Worm (Caenorhabditis elegans): ENCODE measurements around the gene pst-1.

pst-1 gene

DNA sequence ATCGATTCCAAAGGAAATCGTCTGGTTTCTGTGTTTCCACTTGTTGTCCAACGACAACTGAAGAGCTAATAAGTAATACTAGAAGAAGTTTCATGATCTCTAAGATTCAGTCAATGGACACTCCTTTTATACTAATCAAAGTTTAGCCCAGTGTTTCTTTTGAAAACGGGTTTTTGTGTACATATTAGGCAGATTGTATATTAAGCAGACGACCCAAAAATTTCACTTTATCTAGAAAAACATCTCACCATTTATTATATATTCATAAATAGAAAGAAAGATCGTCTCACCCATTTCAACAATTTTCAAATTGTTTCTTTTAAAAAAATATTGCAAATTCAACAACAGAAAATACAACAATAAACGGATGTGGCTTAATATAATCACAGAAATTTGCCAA is 43.5 kb downstream of the pst-1 start, which contains the start of gene C10F3.7:
TSS of gene C10F3.7 (minus strand) at position 101 of the 400 bp plus-strand sequence.
- no peak for TF ChIP-seq madf-5 (GFP tag; IDR thresholded peaks at IDR 0.05)
- no peak for TF ChIP-seq nhr-10 (tag; optimal IDR thresholded peaks at IDR 0.05)
- TF ChIP-seq mxl-3 (GFP tag; optimal IDR thresholded peaks at IDR 0.05) = no peak
- TF ChIP-seq nhr-102 (tag; optimal IDR thresholded peaks at IDR 0.05) = no peak
- TF ChIP-seq ceh-82 (tag; optimal IDR thresholded peaks at IDR 0.05) = no peak
- TF ChIP-seq dmd-9 (GFP tag; IDR thresholded peaks at IDR 0.05) = no peak
- TF ChIP-seq nhr-41 (GFP tag; IDR thresholded peaks at IDR 0.05) = no peak
- TF ChIP-seq daf-8 (GFP tag; IDR thresholded peaks at IDR 0.05) = no peak
- TF ChIP-seq duxl-1 (tag; optimal IDR thresholded peaks at IDR 0.05; ENCODE audit: poor library complexity) = no peak
- TF ChIP-seq T26A8.4 (GFP tag; IDR thresholded peaks at IDR 0.05) = no peak
- TF ChIP-seq fkh-10 (GFP tag; optimal IDR thresholded peaks at IDR 0.05) = no peak
- no peak for TF ChIP-seq ceh-32 (tag; optimal IDR thresholded peaks at IDR 0.05; ENCODE audit: poor library complexity)
- no peak for TF ChIP-seq spr-3 (GFP tag; optimal IDR thresholded peaks at IDR 0.05)
- no peak for TF ChIP-seq tra-1 (GFP tag; IDR thresholded peaks at IDR 0.05)
- no peak for TF ChIP-seq ceh-62 (tag; optimal IDR thresholded peaks at IDR 0.05)

DNA sequence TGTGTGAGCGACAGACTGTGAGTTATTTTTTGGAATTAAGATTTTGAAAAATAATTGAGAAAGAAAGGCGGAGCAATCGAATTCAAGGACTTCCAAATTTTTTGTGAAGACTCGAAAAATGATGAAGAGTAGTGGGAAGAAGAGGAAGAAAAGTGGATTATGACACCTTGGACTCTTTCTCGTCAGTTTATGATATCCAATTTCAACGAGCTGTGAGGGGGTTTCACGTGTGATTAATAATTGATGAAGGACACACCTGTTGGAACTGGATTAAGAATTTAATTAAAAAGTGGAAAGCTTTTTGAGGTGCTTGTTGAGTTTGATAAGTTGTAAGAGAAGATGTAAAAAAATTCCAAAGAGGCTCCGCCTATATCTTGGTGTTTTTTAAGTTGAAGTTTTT is 47.1 kb downstream of the pst-1 start, which contains the start of gene fut-8:
TSS of gene fut-8 (minus strand) at position 101 of the 400 bp plus-strand sequence.
- no peak for TF ChIP-seq nhr-6 (tag; optimal IDR thresholded peaks at IDR 0.05)
- TF ChIP-seq mdt-29 (GFP tag; IDR thresholded peaks at IDR 0.05) = no peak
- TF ChIP-seq unc-62 (GFP tag; optimal IDR thresholded peaks at IDR 0.05 in 1 of 2) = peak in 1 of 2 experiments; percentile 1
- TF ChIP-seq unc-62 (tag; optimal IDR thresholded peaks at IDR 0.05) = no peak
- no peak for TF ChIP-seq madf-9 (GFP tag; conservative IDR thresholded peaks at IDR 0.05)
- TF ChIP-seq cey-2 (tag; optimal IDR thresholded peaks at IDR 0.05; ENCODE audit: borderline replicate concordance, insufficient read depth) = no peak

- peak; percentile 37 for TF ChIP-seq nhr-48 (tag; optimal IDR thresholded peaks at IDR 0.05)
- TF ChIP-seq F10B5.3 (tag; optimal IDR thresholded peaks at IDR 0.05) = no peak
- no peak for TF ChIP-seq Y48G9A.11 (GFP tag; IDR thresholded peaks at IDR 0.05)
- no peak for TF ChIP-seq lin-13 (GFP tag; optimal IDR thresholded peaks at IDR 0.05)
- no peak for TF ChIP-seq attf-4 (tag; optimal IDR thresholded peaks at IDR 0.05)
- TF ChIP-seq rbr-2 (tag; optimal IDR thresholded peaks at IDR 0.05) = peak; percentile 49
- TF ChIP-seq nhr-42 (GFP tag; IDR thresholded peaks at IDR 0.05) = no peak
- peak; percentile 30 for TF ChIP-seq T20F7.1 (GFP tag; optimal IDR thresholded peaks at IDR 0.05)
- TF ChIP-seq ceh-20 (GFP tag; IDR thresholded peaks at IDR 0.05) = peak; percentile 49; the same call in 1 of the 2 replicates
- peak; percentile 67 for TF ChIP-seq nhr-11 (tag; optimal IDR thresholded peaks at IDR 0.05)
- TF ChIP-seq nhr-28 (tag; optimal IDR thresholded peaks at IDR 0.05) = peak; percentile 80
- no peak for TF ChIP-seq egl-27 (tag; optimal IDR thresholded peaks at IDR 0.05)
- peak in 1 of 2 experiments; percentile 53 for TF ChIP-seq lsy-2 (tag; optimal IDR thresholded peaks at IDR 0.05)
- TF ChIP-seq nhr-77 (tag; optimal IDR thresholded peaks at IDR 0.05) = peak; percentile 3
- TF ChIP-seq ama-1 (optimal IDR thresholded peaks at IDR 0.05) = no peak
- TF ChIP-seq dmd-9 (GFP tag; IDR thresholded peaks at IDR 0.05) = no peak
- peak; percentile 56; the same call in 1 of the 2 replicates for TF ChIP-seq ctbp-1 (GFP tag; IDR thresholded peaks at IDR 0.05)
- TF ChIP-seq mdl-1 (tag; optimal IDR thresholded peaks at IDR 0.05) = peak in 1 of 2 experiments; percentile 43
- no peak for TF ChIP-seq pha-4 (GFP tag; IDR thresholded peaks at IDR 0.05)
- TF ChIP-seq pha-4 (tag; optimal IDR thresholded peaks at IDR 0.05) = no peak
- peak; percentile 43 for TF ChIP-seq hlh-11 (tag; optimal IDR thresholded peaks at IDR 0.05)
- peak; percentile 83 for TF ChIP-seq php-3 (GFP tag; IDR thresholded peaks at IDR 0.05)
- no peak for TF ChIP-seq lir-3 (tag; optimal IDR thresholded peaks at IDR 0.05)
- TF ChIP-seq ceh-28 (tag; optimal IDR thresholded peaks at IDR 0.05) = peak; percentile 27
- TF ChIP-seq unc-62 (GFP tag; optimal IDR thresholded peaks at IDR 0.05 in 1 of 2) = peak in 1 of 2 experiments; percentile 97
- no peak for TF ChIP-seq unc-62 (tag; optimal IDR thresholded peaks at IDR 0.05)
- TF ChIP-seq daf-16 (GFP tag; optimal IDR thresholded peaks at IDR 0.05) = no peak
- peak; percentile 68 for TF ChIP-seq daf-16 (tag; optimal IDR thresholded peaks at IDR 0.05)
- TF ChIP-seq hlh-30 (tag; optimal IDR thresholded peaks at IDR 0.05; ENCODE audit: insufficient read depth) = peak; percentile 78
- TF ChIP-seq dve-1 (tag; optimal IDR thresholded peaks at IDR 0.05; ENCODE audit: insufficient read depth) = peak; percentile 24
Measured at ce11 chrV:5991490-5992069, 48.3 kb downstream of the pst-1 start.
